Worm (Caenorhabditis elegans): ENCODE data around the gene Y81B9A.2.

ce11 chrX:9150269-9150744 lies 33.6 kb upstream of the Y81B9A.2 start, which contains the start of gene tmbi-4:
- TF ChIP-seq nhr-28 (tag; optimal IDR thresholded peaks at IDR 0.05) = no peak
- TF ChIP-seq ceh-83 (GFP tag; optimal IDR thresholded peaks at IDR 0.05) = no peak
- TF ChIP-seq unc-62 (GFP tag; optimal IDR thresholded peaks at IDR 0.05) = no peak
- TF ChIP-seq blmp-1 (tag; optimal IDR thresholded peaks at IDR 0.05) = no peak
- no peak for TF ChIP-seq snpc-4 (tag; optimal IDR thresholded peaks at IDR 0.05)
- no peak for TF ChIP-seq bed-3 (GFP tag; optimal IDR thresholded peaks at IDR 0.05)
- TF ChIP-seq pha-4 (tag; optimal IDR thresholded peaks at IDR 0.05) = no peak
- no peak for TF ChIP-seq elt-1 (tag; optimal IDR thresholded peaks at IDR 0.05; ENCODE audit: borderline replicate concordance, insufficient read depth)
- TF ChIP-seq unc-39 (tag; optimal IDR thresholded peaks at IDR 0.05) = no peak
- TF ChIP-seq nhr-237 (tag; optimal IDR thresholded peaks at IDR 0.05) = no peak
- TF ChIP-seq flh-1 (GFP tag; optimal IDR thresholded peaks at IDR 0.05) = no peak
- TF ChIP-seq ceh-39 (tag; optimal IDR thresholded peaks at IDR 0.05) = peak; percentile 44
- TF ChIP-seq drap-1 (GFP tag; optimal IDR thresholded peaks at IDR 0.05) = no peak
